Fruit fly (Drosophila melanogaster) whole organism, wandering third instar larva: ENCODE results near the gene p130CAS.

Experiments used
- Dfd ChIP-seq: fragments of >200 bp; optimal IDR thresholded peaks from 2 replicates; lab custom pipeline; 2017; ENCODE audit warnings: missing biosample characterization, missing genetic modification characterization
- Mio ChIP-seq: sonication (Bioruptor generic); optimal IDR thresholded peaks from 2 replicates; lab custom pipeline; 2016; ENCODE audit warnings: missing biosample characterization, missing genetic modification characterization
- Rel ChIP-seq, 2 experiments: fragments of 200-800 bp; sonication (Bioruptor generic) in 1 of 2; optimal IDR thresholded peaks; 2 replicates in 1 of 2; 3 replicates in 1 of 2; lab custom pipeline; 2016 to 2019; ENCODE audit warnings: mild to moderate bottlenecking in 2 of 2, missing biosample characterization in 2 of 2, missing genetic modification characterization in 2 of 2, moderate library complexity in 1 of 2
- Sp1 ChIP-seq: fragments of 200-800 bp; sonication (Bioruptor generic); optimal IDR thresholded peaks from 3 replicates; lab custom pipeline; 2019; ENCODE audit warnings: missing biosample characterization, mild to moderate bottlenecking, missing genetic modification characterization, moderate library complexity
- br ChIP-seq: fragments of 200-800 bp; sonication (Bioruptor generic); optimal IDR thresholded peaks from 2 replicates; lab custom pipeline; 2016; ENCODE audit warnings: missing biosample characterization, missing genetic modification characterization
- pan ChIP-seq: fragments of >200 bp; optimal IDR thresholded peaks from 2 replicates; lab custom pipeline; 2017
- psq ChIP-seq: fragments of 200-800 bp; sonication (Bioruptor generic); optimal IDR thresholded peaks from 3 replicates; lab custom pipeline; 2017; ENCODE audit warnings: missing biosample characterization, mild to moderate bottlenecking, missing genetic modification characterization, moderate library complexity

DNA sequence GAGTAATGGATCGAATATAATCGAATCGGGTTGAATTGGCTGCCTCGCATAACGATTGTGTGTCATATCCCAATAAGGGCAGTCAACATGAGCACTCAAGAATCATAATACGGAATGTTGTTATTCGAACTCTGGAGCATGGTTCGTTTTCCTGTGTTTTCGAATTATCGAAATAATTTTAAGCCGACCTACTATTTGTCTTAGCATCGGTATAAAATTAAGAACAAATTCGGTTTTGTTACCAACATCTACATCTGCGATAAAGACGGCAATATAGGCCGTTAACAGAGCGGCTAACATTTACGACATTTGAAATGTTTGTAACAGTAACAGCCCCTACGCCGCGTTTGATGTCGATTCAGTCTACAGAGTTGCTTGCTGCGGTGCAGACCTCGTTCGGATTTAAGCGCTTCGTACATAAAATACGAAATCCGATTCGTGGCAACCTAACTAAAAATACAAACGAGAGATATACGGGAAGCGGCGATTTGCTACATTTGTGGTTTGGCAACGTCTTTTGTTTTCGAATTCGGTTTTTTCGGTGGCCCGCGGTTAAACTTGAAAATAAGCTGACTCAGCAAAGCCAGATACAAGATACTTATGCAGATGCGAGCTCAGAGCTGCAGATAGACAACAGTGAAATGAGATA is 7.9 kb downstream of the p130CAS start:
- peak; percentile 39 for TF ChIP-seq br
- peak; percentile 57 for TF ChIP-seq Sp1 (GFP tag; lab: Kevin White, UChicago)
- no peak for TF ChIP-seq Dfd (GFP tag; lab: Kevin White, UChicago)
- TF ChIP-seq psq (GFP tag; lab: Kevin White, UChicago), result no peak
- TF ChIP-seq Mio (GFP tag; lab: Kevin White, UChicago), result no peak
- no peak for TF ChIP-seq Rel (GFP tag; optimal IDR thresholded peaks at IDR 0.05; lab: Kevin White, UChicago)
- TF ChIP-seq Rel (tag; optimal IDR thresholded peaks at IDR 0.05; lab: Kevin White, UChicago), result peak; percentile 43
- TF ChIP-seq pan, result no peak
